Worm (Caenorhabditis elegans) whole organism, midembryonic: ENCODE results near the gene F31B9.2.

Experiments
- flt-1 ChIP-seq: fragments of 200-800 bp; sonication (Bioruptor generic); IDR thresholded peaks from 2 replicates; pipeline ENCODE4 v1.3.6; 2022; ENCODE audit warnings: missing genetic modification characterization, missing compliant biosample characterization
- ref-1 ChIP-seq: fragments of 200-800 bp; sonication (Bioruptor generic); conservative IDR thresholded peaks from 2 replicates; pipeline ENCODE4 v1.3.6; 2022; ENCODE audit warnings: missing genetic modification reagents, missing genetic modification characterization, missing compliant biosample characterization

DNA sequence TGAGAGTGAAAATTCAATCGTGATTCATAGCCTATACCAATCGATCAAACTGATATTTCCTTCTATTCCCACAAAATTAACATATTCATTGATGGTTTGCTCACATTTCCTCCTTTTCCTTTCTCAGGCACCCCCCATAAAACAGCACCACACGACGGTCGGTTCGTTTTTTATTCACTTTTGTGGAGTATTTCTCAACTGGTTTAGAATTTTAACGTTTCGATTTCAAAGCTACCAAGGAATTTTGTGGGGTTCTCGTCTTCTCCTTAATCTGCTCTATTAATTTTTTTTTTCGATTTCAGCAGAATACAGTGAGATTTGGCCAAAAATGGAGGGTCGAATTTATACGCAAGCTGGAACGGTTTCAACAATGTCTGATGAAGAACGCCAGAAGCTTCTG is 2.2 kb downstream of the F31B9.2 start, which contains the start of gene F31B9.7:
- TF ChIP-seq flt-1 (GFP tag; lab: Robert Waterston, UW) (no peak), ref-1 (no peak)
